Worm (Caenorhabditis elegans) whole organism, L3 larva: ENCODE measurements around the gene tbc-18.

ENCODE experiments used
- egl-27 ChIP-seq: sonication (generic microtip); optimal IDR thresholded peaks from 4 replicates; lab custom pipeline; 2017; ENCODE audit warnings: missing biosample characterization, missing genetic modification reagents, missing genetic modification characterization
- nhr-12 ChIP-seq: fragments of 150-350 bp; optimal IDR thresholded peaks from 2 replicates; lab custom pipeline; 2014; ENCODE audit warnings: missing biosample characterization, missing genetic modification characterization
- nhr-237 ChIP-seq: fragments of 150-350 bp; optimal IDR thresholded peaks from 2 replicates; lab custom pipeline; 2014; ENCODE audit warnings: missing biosample characterization, missing genetic modification characterization

- TF ChIP-seq nhr-12 (tag; lab: Kevin White, UChicago): no peak
- no peak for TF ChIP-seq nhr-237 (tag; lab: Kevin White, UChicago)
- no peak for TF ChIP-seq egl-27 (tag; lab: Kevin White, UChicago)
Measured at ce11 chrX:8386068-8386851, 7.9 kb downstream of the tbc-18 start.
